Fruit fly (Drosophila melanogaster) whole organism, pupa: ENCODE results near the gene robl37BC.

ENCODE experiments used
- CG10348 ChIP-seq: fragments of 200-800 bp; sonication (Bioruptor generic); IDR thresholded peaks from 2 replicates; pipeline ENCODE4 v1.3.6; 2022; ENCODE audit warnings: missing biosample characterization, missing genetic modification characterization
- CG12605 ChIP-seq: fragments of 200-800 bp; sonication (Bioruptor generic); IDR thresholded peaks from 2 replicates; pipeline ENCODE4 v1.3.6; 2022; ENCODE audit warnings: missing biosample characterization, missing genetic modification characterization
- CG13204 ChIP-seq: fragments of 200-800 bp; sonication (Bioruptor generic); optimal IDR thresholded peaks from 2 replicates; lab custom pipeline; 2018; ENCODE audit warnings: missing biosample characterization, mild to moderate bottlenecking, missing genetic modification characterization, moderate library complexity
- CG14655 ChIP-seq: fragments of 200-800 bp; sonication (Bioruptor generic); optimal IDR thresholded peaks from 3 replicates; lab custom pipeline; 2017; ENCODE audit warnings: mild to moderate bottlenecking, missing biosample characterization, missing genetic modification reagents, missing genetic modification characterization
- CG15710 ChIP-seq: fragments of 200-800 bp; sonication (Bioruptor generic); optimal IDR thresholded peaks from 2 replicates; lab custom pipeline; 2018; ENCODE audit warnings: missing biosample characterization, mild to moderate bottlenecking, missing genetic modification characterization, moderate library complexity
- CG17806 ChIP-seq: fragments of 200-800 bp; sonication (Bioruptor generic); optimal IDR thresholded peaks from 2 replicates; lab custom pipeline; 2018; ENCODE audit warnings: missing biosample characterization, mild to moderate bottlenecking, missing genetic modification characterization, moderate library complexity
- CG32121 ChIP-seq: fragments of 200-800 bp; sonication (Bioruptor generic); IDR thresholded peaks from 2 replicates; pipeline ENCODE4 v1.3.6; 2022; ENCODE audit warnings: missing biosample characterization, missing genetic modification characterization
- CG34367 ChIP-seq: fragments of 200-800 bp; sonication (Bioruptor generic); optimal IDR thresholded peaks from 2 replicates; lab custom pipeline; 2018; ENCODE audit warnings: missing biosample characterization, mild to moderate bottlenecking, missing genetic modification characterization
- CG4496 ChIP-seq: fragments of 200-800 bp; sonication (Bioruptor generic); IDR thresholded peaks from 3 replicates; pipeline ENCODE4 v1.3.6; 2022; ENCODE audit warnings: missing biosample characterization, missing genetic modification characterization
- CG8159 ChIP-seq: fragments of 200-800 bp; sonication (Bioruptor generic); optimal IDR thresholded peaks from 3 replicates; lab custom pipeline; 2018; ENCODE audit warnings: missing biosample characterization, mild to moderate bottlenecking, missing genetic modification characterization, moderate library complexity
- CG8301 ChIP-seq: fragments of 200-800 bp; sonication (Bioruptor generic); optimal IDR thresholded peaks from 2 replicates; lab custom pipeline; 2018; ENCODE audit warnings: missing biosample characterization, mild to moderate bottlenecking, missing genetic modification characterization
- CG9948 ChIP-seq: fragments of 200-800 bp; sonication (Bioruptor generic); optimal IDR thresholded peaks from 2 replicates; lab custom pipeline; 2018; ENCODE audit warnings: missing biosample characterization, mild to moderate bottlenecking, missing genetic modification characterization, moderate library complexity
- D1 ChIP-seq: fragments of 200-800 bp; sonication (Bioruptor generic); optimal IDR thresholded peaks from 2 replicates; lab custom pipeline; 2018; ENCODE audit warnings: missing biosample characterization, mild to moderate bottlenecking, missing genetic modification characterization, moderate library complexity
- EcR ChIP-seq: fragments of 200-800 bp; sonication (Bioruptor generic); optimal IDR thresholded peaks from 3 replicates; lab custom pipeline; 2019; ENCODE audit warnings: missing biosample characterization, missing genetic modification characterization, mild to moderate bottlenecking, moderate library complexity, missing genetic modification reagents
- Ets98B ChIP-seq: fragments of 200-800 bp; sonication (Bioruptor generic); IDR thresholded peaks from 2 replicates; pipeline ENCODE4 v1.3.6; 2022; ENCODE audit warnings: missing biosample characterization, missing genetic modification characterization
- Pif1A ChIP-seq: fragments of 200-800 bp; sonication (Bioruptor generic); optimal IDR thresholded peaks from 3 replicates; lab custom pipeline; 2016; ENCODE audit warnings: missing biosample characterization, missing genetic modification characterization
- Pif1B ChIP-seq: fragments of 200-800 bp; sonication (Bioruptor generic); optimal IDR thresholded peaks from 3 replicates; lab custom pipeline; 2016; ENCODE audit warnings: missing biosample characterization, missing genetic modification characterization
- Snoo ChIP-seq: fragments of 200-800 bp; sonication (Bioruptor generic); optimal IDR thresholded peaks from 3 replicates; lab custom pipeline; 2017; ENCODE audit warnings: missing biosample characterization, mild to moderate bottlenecking, missing genetic modification characterization, inconsistent platforms
- fd96Ca ChIP-seq: fragments of 200-800 bp; sonication (Bioruptor generic); IDR thresholded peaks from 3 replicates; pipeline ENCODE4 v1.3.6; 2022; ENCODE audit warnings: missing biosample characterization, missing genetic modification characterization
- gl ChIP-seq: fragments of 200-800 bp; sonication (Bioruptor generic); optimal IDR thresholded peaks from 2 replicates; lab custom pipeline; 2018; ENCODE audit warnings: missing biosample characterization, mild to moderate bottlenecking, missing genetic modification characterization
- rn ChIP-seq: fragments of 200-800 bp; sonication (Bioruptor generic); IDR thresholded peaks from 2 replicates; pipeline ENCODE4 v1.3.6; 2022; ENCODE audit warnings: missing biosample characterization, missing genetic modification characterization

robl37BC gene

DNA sequence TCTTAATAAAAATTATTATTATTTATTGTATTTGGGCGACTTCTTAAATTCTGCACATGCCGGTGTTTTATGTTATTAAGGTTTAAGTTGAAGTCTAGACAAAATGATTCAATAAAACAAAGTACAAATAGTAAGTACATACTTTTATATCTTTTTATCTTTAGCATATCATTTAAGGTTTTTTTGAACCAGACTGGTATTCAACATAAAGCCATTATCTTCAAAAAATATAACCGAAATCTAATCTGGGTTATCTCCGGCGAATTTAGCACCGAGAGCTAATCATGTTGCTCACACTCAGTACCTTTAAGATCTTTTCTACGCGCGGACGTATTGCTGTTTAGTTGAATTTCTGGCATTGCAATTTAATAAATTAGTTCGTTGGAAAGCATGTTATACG lies 13.5 kb upstream of the robl37BC start, which contains the start of gene CG31792:
CG31792 (plus strand) TSS at position 301 of the 400 bp plus-strand sequence.
- no peak for TF ChIP-seq CG15710 (tag; lab: Kevin White, UChicago)

dm6 chr2L:19002468-19002867 lies 8.2 kb upstream of the robl37BC start:
- TF ChIP-seq CG12605 (no peak), Pif1A (GFP tag; lab: Kevin White, UChicago) (no peak), CG14655 (GFP tag; lab: Kevin White, UChicago) (no peak), CG34367 (tag; lab: Kevin White, UChicago) (no peak), CG17806 (tag; lab: Kevin White, UChicago) (no peak), CG8301 (tag; lab: Kevin White, UChicago) (no peak), CG32121 (no peak), gl (tag; lab: Kevin White, UChicago) (no peak), CG8159 (tag; lab: Kevin White, UChicago) (no peak), EcR (GFP tag; lab: Kevin White, UChicago) (no peak), fd96Ca (GFP tag; lab: Robert Waterston, UW) (no peak), rn (GFP tag; lab: Robert Waterston, UW) (no peak), D1 (tag; lab: Kevin White, UChicago) (no peak), Pif1B (GFP tag; lab: Kevin White, UChicago) (no peak), CG9948 (tag; lab: Kevin White, UChicago) (no peak)

- TF ChIP-seq CG32121: peak; percentile 63
- TF ChIP-seq CG12605: no peak; the same call in 1 of the 2 replicates
- no peak for TF ChIP-seq CG15710 (tag; lab: Kevin White, UChicago)
- TF ChIP-seq CG34367 (tag; lab: Kevin White, UChicago): peak; percentile 32
- no peak for TF ChIP-seq EcR (GFP tag; lab: Kevin White, UChicago)
- TF ChIP-seq CG13204: no peak
- peak; percentile 60; the same call in 1 of the 2 replicates for TF ChIP-seq Ets98B (GFP tag; lab: Robert Waterston, UW)
- TF ChIP-seq CG14655 (GFP tag; lab: Kevin White, UChicago): peak; percentile 67
- no peak for TF ChIP-seq Pif1A (GFP tag; lab: Kevin White, UChicago)
- TF ChIP-seq Pif1B (GFP tag; lab: Kevin White, UChicago): peak; percentile 71
- peak; percentile 61 for TF ChIP-seq CG8301 (tag; lab: Kevin White, UChicago)
- TF ChIP-seq CG10348 (GFP tag; lab: Robert Waterston, UW): no peak
- peak; percentile 9 for TF ChIP-seq Snoo (tag; lab: Kevin White, UChicago)
- no peak for TF ChIP-seq fd96Ca (GFP tag; lab: Robert Waterston, UW)
- TF ChIP-seq D1 (tag; lab: Kevin White, UChicago): peak; percentile 84
- peak; percentile 80 for TF ChIP-seq CG4496 (GFP tag; lab: Robert Waterston, UW)
- peak; percentile 98 for TF ChIP-seq CG8159 (tag; lab: Kevin White, UChicago)
- TF ChIP-seq gl (tag; lab: Kevin White, UChicago): no peak
- TF ChIP-seq rn (GFP tag; lab: Robert Waterston, UW): 0 out of 2 replicates have a peak, but pooled peaks have one; percentile 25
- TF ChIP-seq CG9948 (tag; lab: Kevin White, UChicago): peak; percentile 43
- TF ChIP-seq CG17806 (tag; lab: Kevin White, UChicago): peak; percentile 64
- TF ChIP-seq, all 21 proteins: peak for 13
Observed at dm6 chr2L:19002959-19003371, 7.7 kb upstream of the robl37BC start, which contains the start of gene CG31793. CG31793 (plus strand) TSS chr2L:19003367.

DNA sequence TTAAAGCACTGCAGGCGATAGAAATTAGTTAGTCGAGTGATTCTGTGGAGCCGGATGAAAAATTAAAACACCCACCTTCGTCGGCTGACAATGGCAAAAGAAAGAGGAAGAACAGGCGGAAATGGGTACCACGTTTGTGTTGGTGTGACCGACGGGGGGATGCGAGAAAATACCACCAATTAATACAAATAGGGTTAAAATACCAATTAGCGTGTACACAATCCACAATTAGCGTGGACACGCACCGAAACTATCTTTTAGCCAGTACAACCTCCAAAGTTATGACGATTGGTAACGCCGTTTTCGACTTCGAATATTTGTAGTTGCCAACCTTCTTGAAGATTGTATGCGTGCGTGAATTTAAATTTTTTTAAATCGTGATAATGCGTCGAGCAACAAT lies 1.5 kb upstream of the robl37BC start, which contains the start of gene RpL30:
RpL30 (minus strand) TSS at position 177 of the 400 bp plus-strand sequence.
- TF ChIP-seq CG10348 (GFP tag; lab: Robert Waterston, UW): no peak
- TF ChIP-seq CG9948 (tag; lab: Kevin White, UChicago): peak; percentile 31
- TF ChIP-seq D1 (tag; lab: Kevin White, UChicago): no peak
- TF ChIP-seq CG34367 (tag; lab: Kevin White, UChicago): peak; percentile 79
- peak; percentile 71 for TF ChIP-seq Pif1A (GFP tag; lab: Kevin White, UChicago)
- no peak; the same call in 2 of the 3 replicates for TF ChIP-seq fd96Ca (GFP tag; lab: Robert Waterston, UW)
- TF ChIP-seq CG4496 (GFP tag; lab: Robert Waterston, UW): peak; percentile 83
- TF ChIP-seq gl (tag; lab: Kevin White, UChicago): peak; percentile 76
- TF ChIP-seq CG14655 (GFP tag; lab: Kevin White, UChicago): peak; percentile 51
- TF ChIP-seq CG17806 (tag; lab: Kevin White, UChicago): peak; percentile 44
- peak; percentile 91 for TF ChIP-seq CG12605
- peak; percentile 66 for TF ChIP-seq CG8159 (tag; lab: Kevin White, UChicago)
- peak; percentile 60 for TF ChIP-seq CG15710 (tag; lab: Kevin White, UChicago)
- peak; percentile 90 for TF ChIP-seq Snoo (tag; lab: Kevin White, UChicago)
- TF ChIP-seq CG32121: peak; percentile 60; the same call in 1 of the 2 replicates
- peak; percentile 79 for TF ChIP-seq CG13204
- peak; percentile 56 for TF ChIP-seq CG8301 (tag; lab: Kevin White, UChicago)
- TF ChIP-seq rn (GFP tag; lab: Robert Waterston, UW): peak; percentile 40; the same call in 1 of the 2 replicates
- peak; percentile 63 for TF ChIP-seq Pif1B (GFP tag; lab: Kevin White, UChicago)
- TF ChIP-seq EcR (GFP tag; lab: Kevin White, UChicago): peak; percentile 31
- TF ChIP-seq Ets98B (GFP tag; lab: Robert Waterston, UW): peak; percentile 78

dm6 chr2L:19010037-19010436 lies 629 bp upstream of the robl37BC start:
- no peak for TF ChIP-seq CG8301 (tag; lab: Kevin White, UChicago)
